Worm (Caenorhabditis elegans) whole organism, L1 larva: ENCODE results near the gene C16C10.13.

Source experiments
- C04F5.9 ChIP-seq: sonication (generic microtip); optimal IDR thresholded peaks from 2 replicates; lab custom pipeline; 2016; ENCODE audit warnings: missing genetic modification characterization, missing compliant biosample characterization
- C16A3.4 ChIP-seq: fragments of 150-350 bp; optimal IDR thresholded peaks from 2 replicates; lab custom pipeline; 2014; ENCODE audit warnings: missing biosample characterization, missing genetic modification characterization
- C34B4.2 ChIP-seq: sonication (generic microtip); optimal IDR thresholded peaks from 2 replicates; lab custom pipeline; 2017; ENCODE audit warnings: mild to moderate bottlenecking, missing genetic modification characterization, missing compliant biosample characterization
- Y116A8C.19 ChIP-seq: sonication (generic microtip); optimal IDR thresholded peaks from 2 replicates; lab custom pipeline; 2016; ENCODE audit warnings: missing compliant biosample characterization, missing genetic modification characterization, borderline replicate concordance
- alr-1 ChIP-seq: fragments of 200-800 bp; sonication (Bioruptor generic); optimal IDR thresholded peaks from 2 replicates; lab custom pipeline; 2018; ENCODE audit warnings: borderline replicate concordance, mild to moderate bottlenecking, missing genetic modification characterization, missing compliant biosample characterization
- aly-2 ChIP-seq: fragments of 150-350 bp; optimal IDR thresholded peaks from 2 replicates; lab custom pipeline; 2014; ENCODE audit warnings: missing biosample characterization, missing genetic modification characterization
- ces-1 ChIP-seq: fragments of 150-350 bp; optimal IDR thresholded peaks from 2 replicates; lab custom pipeline; 2014; ENCODE audit warnings: missing biosample characterization, missing genetic modification reagents, missing genetic modification characterization
- dpl-1 ChIP-seq, 3 experiments: fragments of 150-350 bp in 2 of 3; sonication (generic microtip) in 1 of 3; optimal IDR thresholded peaks; 2 replicates each; lab custom pipeline; 2014 to 2017; ENCODE audit warnings: missing biosample characterization in 3 of 3, missing genetic modification characterization in 3 of 3, missing genetic modification reagents in 3 of 3
- dsc-1 ChIP-seq: sonication (generic microtip); optimal IDR thresholded peaks from 2 replicates; lab custom pipeline; 2016; ENCODE audit warnings: mild to moderate bottlenecking, missing genetic modification characterization, missing compliant biosample characterization
- efl-1 ChIP-seq, 4 experiments: fragments of 150-350 bp; optimal IDR thresholded peaks in 3 of 4; peaks in 1 of 4; 1 replicate in 1 of 4; 2 replicates in 3 of 4; lab custom pipeline; 2014; ENCODE audit warnings: missing biosample characterization in 2 of 4, missing genetic modification characterization in 2 of 4, missing genetic modification reagents in 2 of 4
- efl-3 ChIP-seq: fragments of 200-800 bp; sonication (Bioruptor generic); optimal IDR thresholded peaks from 2 replicates; lab custom pipeline; 2018; ENCODE audit warnings: mild to moderate bottlenecking, missing genetic modification characterization, missing compliant biosample characterization
- egl-13 ChIP-seq: sonication (generic microtip); optimal IDR thresholded peaks from 2 replicates; lab custom pipeline; 2016; ENCODE audit warnings: missing genotype, missing genetic modification reagents, missing genetic modification characterization, missing compliant biosample characterization
- ets-5 ChIP-seq: fragments of 200-800 bp; sonication (Bioruptor generic); IDR thresholded peaks from 2 replicates; pipeline ENCODE4 v1.3.6; 2022; ENCODE audit warnings: missing genetic modification characterization, missing compliant biosample characterization
- fkh-10 ChIP-seq: sonication (generic microtip); optimal IDR thresholded peaks from 2 replicates; lab custom pipeline; 2017; ENCODE audit warnings: missing biosample characterization, missing genetic modification reagents, missing genetic modification characterization
- fkh-4 ChIP-seq: sonication (generic microtip); optimal IDR thresholded peaks from 2 replicates; lab custom pipeline; 2016; ENCODE audit warnings: missing compliant biosample characterization, missing genetic modification characterization, borderline replicate concordance
- fkh-8 ChIP-seq: sonication (generic microtip); optimal IDR thresholded peaks from 2 replicates; lab custom pipeline; 2016; ENCODE audit warnings: mild to moderate bottlenecking, missing genetic modification characterization, missing compliant biosample characterization
- grh-1 ChIP-seq: fragments of 200-800 bp; sonication (Bioruptor generic); IDR thresholded peaks from 2 replicates; pipeline ENCODE4 v1.3.6; 2022; ENCODE audit warnings: missing genetic modification reagents, missing genetic modification characterization, missing compliant biosample characterization
- hlh-4 ChIP-seq: sonication (generic microtip); optimal IDR thresholded peaks from 2 replicates; lab custom pipeline; 2016; ENCODE audit warnings: mild to moderate bottlenecking, missing genetic modification characterization, missing compliant biosample characterization
- lin-13 ChIP-seq: fragments of 150-350 bp; optimal IDR thresholded peaks from 2 replicates; lab custom pipeline; 2014; ENCODE audit warnings: missing biosample characterization, missing genetic modification reagents, missing genetic modification characterization
- lin-14 ChIP-seq: fragments of 200-800 bp; sonication (Bioruptor generic); optimal IDR thresholded peaks from 2 replicates; lab custom pipeline; 2018; ENCODE audit warnings: mild to moderate bottlenecking, missing genetic modification characterization, moderate library complexity, missing compliant biosample characterization
- lin-15B ChIP-seq: fragments of 150-350 bp; sonication (generic microtip); optimal IDR thresholded peaks from 3 replicates; lab custom pipeline; 2014; ENCODE audit warnings: missing biosample characterization, missing genetic modification characterization
- lin-35 ChIP-seq, 2 experiments: fragments of 150-350 bp; optimal IDR thresholded peaks; 2 replicates each; lab custom pipeline; 2014; ENCODE audit warnings: missing biosample characterization in 2 of 2, missing genetic modification characterization in 2 of 2, missing genetic modification reagents in 2 of 2
- lin-39 ChIP-seq: fragments of 150-350 bp; optimal IDR thresholded peaks from 2 replicates; lab custom pipeline; 2014; ENCODE audit warnings: missing biosample characterization, missing genetic modification reagents, missing genetic modification characterization
- lir-3 ChIP-seq: sonication (generic microtip); optimal IDR thresholded peaks from 2 replicates; lab custom pipeline; 2016; ENCODE audit warnings: mild to moderate bottlenecking, missing genetic modification characterization, moderate library complexity, missing compliant biosample characterization; ENCODE audit not compliant: poor library complexity
- mab-9 ChIP-seq: fragments of 200-800 bp; sonication (Bioruptor generic); IDR thresholded peaks from 2 replicates; pipeline ENCODE4 v1.3.6; 2022; ENCODE audit warnings: missing genetic modification reagents, missing genetic modification characterization, missing compliant biosample characterization
- mef-2 ChIP-seq: fragments of 150-350 bp; optimal IDR thresholded peaks from 2 replicates; lab custom pipeline; 2014; ENCODE audit warnings: missing biosample characterization, missing genetic modification characterization
- mep-1 ChIP-seq: fragments of 150-350 bp; optimal IDR thresholded peaks from 2 replicates; lab custom pipeline; 2014; ENCODE audit warnings: missing biosample characterization, missing genetic modification characterization
- nhr-11 ChIP-seq: fragments of 150-350 bp; optimal IDR thresholded peaks from 2 replicates; lab custom pipeline; 2014; ENCODE audit warnings: missing biosample characterization, missing genetic modification characterization
- nhr-19 ChIP-seq: fragments of 200-800 bp; sonication (Bioruptor generic); conservative IDR thresholded peaks from 2 replicates; pipeline ENCODE4 v1.3.6; 2022; ENCODE audit warnings: missing genetic modification characterization, missing compliant biosample characterization
- nhr-237 ChIP-seq: fragments of 150-350 bp; optimal IDR thresholded peaks from 2 replicates; lab custom pipeline; 2014; ENCODE audit warnings: missing biosample characterization, missing genetic modification characterization
- nhr-28 ChIP-seq: fragments of 150-350 bp; optimal IDR thresholded peaks from 2 replicates; lab custom pipeline; 2014; ENCODE audit warnings: missing biosample characterization, missing genetic modification characterization
- nhr-47 ChIP-seq: sonication (generic microtip); optimal IDR thresholded peaks from 2 replicates; lab custom pipeline; 2016; ENCODE audit warnings: mild to moderate bottlenecking, missing genetic modification characterization, moderate library complexity, missing compliant biosample characterization
- nhr-76 ChIP-seq: sonication (generic microtip); optimal IDR thresholded peaks from 2 replicates; lab custom pipeline; 2017; ENCODE audit warnings: missing biosample characterization, missing genetic modification characterization
- nhr-77 ChIP-seq: fragments of 150-350 bp; optimal IDR thresholded peaks from 2 replicates; lab custom pipeline; 2014; ENCODE audit warnings: missing biosample characterization, missing genetic modification characterization
- nhr-84 ChIP-seq: sonication (generic microtip); optimal IDR thresholded peaks from 2 replicates; lab custom pipeline; 2017; ENCODE audit warnings: missing biosample characterization, missing genetic modification characterization
- nhr-85 ChIP-seq: sonication (generic microtip); peaks from one replicate; lab custom pipeline; 2016; ENCODE audit warnings: missing genetic modification characterization, inconsistent platforms, missing compliant biosample characterization
- nhr-90 ChIP-seq: sonication (generic microtip); optimal IDR thresholded peaks from 2 replicates; lab custom pipeline; 2016; ENCODE audit warnings: mild to moderate bottlenecking, missing genetic modification characterization, missing compliant biosample characterization; ENCODE audit not compliant: poor library complexity
- pag-3 ChIP-seq: sonication (generic microtip); optimal IDR thresholded peaks from 2 replicates; lab custom pipeline; 2017; ENCODE audit warnings: missing genetic modification characterization, mild to moderate bottlenecking, missing compliant biosample characterization, antibody characterized with exemption, borderline replicate concordance; ENCODE audit not compliant: insufficient read depth
- rnt-1 ChIP-seq: sonication (generic microtip); optimal IDR thresholded peaks from 2 replicates; lab custom pipeline; 2016; ENCODE audit warnings: mild to moderate bottlenecking, missing genetic modification characterization, moderate library complexity, missing compliant biosample characterization
- skn-1 ChIP-seq: fragments of 150-350 bp; optimal IDR thresholded peaks from 2 replicates; lab custom pipeline; 2014; ENCODE audit warnings: missing biosample characterization, missing genetic modification characterization
- snpc-4 ChIP-seq: fragments of 150-350 bp; optimal IDR thresholded peaks from 2 replicates; lab custom pipeline; 2014; ENCODE audit warnings: missing biosample characterization, missing genetic modification characterization
- snu-23 ChIP-seq: sonication (generic microtip); optimal IDR thresholded peaks from 2 replicates; lab custom pipeline; 2016; ENCODE audit warnings: missing genetic modification characterization, missing compliant biosample characterization
- sptf-1 ChIP-seq: fragments of 150-350 bp; optimal IDR thresholded peaks from 2 replicates; lab custom pipeline; 2014; ENCODE audit warnings: missing biosample characterization, missing genetic modification characterization
- tbx-2 ChIP-seq: sonication (generic microtip); optimal IDR thresholded peaks from 2 replicates; lab custom pipeline; 2016; ENCODE audit warnings: missing genetic modification characterization, missing compliant biosample characterization
- tlp-1 ChIP-seq: fragments of 150-350 bp; optimal IDR thresholded peaks from 2 replicates; lab custom pipeline; 2014; ENCODE audit warnings: missing biosample characterization, missing genetic modification characterization
- unc-130 ChIP-seq: fragments of 150-350 bp; optimal IDR thresholded peaks from 2 replicates; lab custom pipeline; 2017; ENCODE audit warnings: missing biosample characterization, missing genetic modification characterization, inconsistent platforms
- unc-30 ChIP-seq: sonication (generic microtip); optimal IDR thresholded peaks from 2 replicates; lab custom pipeline; 2017; ENCODE audit warnings: missing biosample characterization, missing genetic modification characterization
- unc-62 ChIP-seq: fragments of 150-350 bp; optimal IDR thresholded peaks from 2 replicates; lab custom pipeline; 2014; ENCODE audit warnings: missing biosample characterization, missing genetic modification reagents, missing genetic modification characterization
- unc-98 ChIP-seq: fragments of 200-800 bp; sonication (Bioruptor generic); IDR thresholded peaks from 2 replicates; pipeline ENCODE4 v1.3.6; 2022; ENCODE audit warnings: missing genetic modification characterization, missing compliant biosample characterization
- vab-15 ChIP-seq: sonication (generic microtip); optimal IDR thresholded peaks from 2 replicates; lab custom pipeline; 2017; ENCODE audit warnings: missing genotype, mild to moderate bottlenecking, missing genetic modification characterization, missing compliant biosample characterization
- zip-4 ChIP-seq: fragments of 200-800 bp; sonication (Bioruptor generic); optimal IDR thresholded peaks from 2 replicates; lab custom pipeline; 2018; ENCODE audit warnings: mild to moderate bottlenecking, missing genetic modification characterization, moderate library complexity, missing compliant biosample characterization
- ztf-11 ChIP-seq, 2 experiments: sonication (generic microtip); optimal IDR thresholded peaks; 2 replicates each; lab custom pipeline; 2016 to 2017; ENCODE audit warnings: missing genetic modification characterization in 2 of 2, missing biosample characterization in 1 of 2, missing compliant biosample characterization in 1 of 2
- ztf-4 ChIP-seq: fragments of 150-350 bp; optimal IDR thresholded peaks from 2 replicates; lab custom pipeline; 2014; ENCODE audit warnings: missing biosample characterization, missing genetic modification characterization

The C16C10.13 gene

ce11 chrIII:4150919-4151318 lies 25.3 kb upstream of the C16C10.13 start (continued):
- peak; percentile 91 for TF ChIP-seq snu-23 (GFP tag; lab: Kevin White, UChicago)
- no peak for TF ChIP-seq lir-3
- no peak for TF ChIP-seq tlp-1 (tag; lab: Kevin White, UChicago)
- no peak for TF ChIP-seq nhr-76 (tag; lab: Kevin White, UChicago)
- no peak for TF ChIP-seq C34B4.2 (tag; lab: Kevin White, UChicago)
- TF ChIP-seq lin-39 (tag; lab: Kevin White, UChicago), result peak; percentile 27
- TF ChIP-seq lin-15B (tag; lab: Kevin White, UChicago), result peak; percentile 42
- TF ChIP-seq lin-14 (GFP tag; lab: Kevin White, UChicago), result peak; percentile 78
- no peak for TF ChIP-seq efl-3 (GFP tag; lab: Kevin White, UChicago)
- no peak for TF ChIP-seq egl-13 (tag; lab: Kevin White, UChicago)
- no peak for TF ChIP-seq aly-2
- TF ChIP-seq nhr-85 (tag; lab: Kevin White, UChicago), result peak; percentile 51
- TF ChIP-seq alr-1, result no peak
- peak; percentile 97 to 99 (median 98) for TF ChIP-seq dpl-1 (GFP tag; optimal IDR thresholded peaks at IDR 0.05; lab: Kevin White, UChicago)
- TF ChIP-seq nhr-237, result peak; percentile 54
- TF ChIP-seq hlh-4 (tag; lab: Kevin White, UChicago), result no peak
- TF ChIP-seq unc-30 (tag; lab: Kevin White, UChicago), result no peak
- peak; percentile 76 for TF ChIP-seq fkh-8 (tag; lab: Kevin White, UChicago)
- peak; percentile 12 for TF ChIP-seq zip-4
- TF ChIP-seq ces-1 (GFP tag; lab: Kevin White, UChicago), result no peak
- no peak for TF ChIP-seq pag-3 (tag; lab: Kevin White, UChicago)
- peak; percentile 20 for TF ChIP-seq C04F5.9 (tag; lab: Kevin White, UChicago)
- no peak for TF ChIP-seq vab-15 (tag; lab: Kevin White, UChicago)
- TF ChIP-seq C16A3.4, result peak; percentile 76
- TF ChIP-seq lin-13 (GFP tag; lab: Kevin White, UChicago), result peak; percentile 34
- TF ChIP-seq ztf-4 (tag; lab: Kevin White, UChicago), result peak; percentile 4
- TF ChIP-seq nhr-19, result peak; percentile 81
- TF ChIP-seq skn-1 (tag; lab: Kevin White, UChicago), result peak; percentile 70
- TF ChIP-seq tbx-2, result peak; percentile 69
- no peak for TF ChIP-seq nhr-11 (tag; lab: Kevin White, UChicago)
- peak; percentile 58 for TF ChIP-seq nhr-90 (tag; lab: Kevin White, UChicago)
- no peak for TF ChIP-seq Y116A8C.19 (tag; lab: Kevin White, UChicago)
- peak; percentile 78 for TF ChIP-seq nhr-47 (tag; lab: Kevin White, UChicago)
- TF ChIP-seq fkh-10 (GFP tag; lab: Kevin White, UChicago), result peak; percentile 22
- no peak for TF ChIP-seq ets-5 (GFP tag; lab: Robert Waterston, UW)
- peak; percentile 76 for TF ChIP-seq rnt-1 (tag; lab: Kevin White, UChicago)
- peak; percentile 35; the same call in 1 of the 2 replicates for TF ChIP-seq grh-1 (GFP tag; lab: Robert Waterston, UW)
- no peak for TF ChIP-seq mef-2 (tag; lab: Kevin White, UChicago)
- TF ChIP-seq fkh-4, result no peak
- TF ChIP-seq mab-9 (GFP tag; lab: Robert Waterston, UW), result no peak
- TF ChIP-seq unc-98 (GFP tag; lab: Robert Waterston, UW), result no peak
- TF ChIP-seq mep-1 (tag; lab: Kevin White, UChicago), result peak; percentile 92
- TF ChIP-seq nhr-28 (tag; lab: Kevin White, UChicago), result no peak
- TF ChIP-seq unc-130 (tag; lab: Kevin White, UChicago), result peak; percentile 89
- peak; percentile 15 for TF ChIP-seq nhr-77 (tag; lab: Kevin White, UChicago)
- no peak for TF ChIP-seq unc-62
- peak; percentile 29 for TF ChIP-seq snpc-4 (tag; lab: Kevin White, UChicago)
- TF ChIP-seq nhr-84 (tag; lab: Kevin White, UChicago), result no peak
- no peak for TF ChIP-seq ztf-11 (tag; optimal IDR thresholded peaks at IDR 0.05; lab: Kevin White, UChicago)
- TF ChIP-seq sptf-1 (tag; lab: Kevin White, UChicago), result no peak
- TF ChIP-seq lin-35 (GFP tag; optimal IDR thresholded peaks at IDR 0.05; lab: Kevin White, UChicago), result peak; percentile 99
- peak; percentile 58 for TF ChIP-seq dsc-1 (tag; lab: Kevin White, UChicago)
- TF ChIP-seq efl-1 (optimal IDR thresholded peaks at IDR 0.05; lab: Kevin White, UChicago), result peak; percentile 96 to 98
- TF ChIP-seq efl-1 (GFP tag; optimal IDR thresholded peaks at IDR 0.05 in 1 of 2; lab: Kevin White, UChicago), result peak; percentile 99 to 100
